Worm (Caenorhabditis elegans) whole organism, L4 larva: ENCODE data around the gene nck-1.

Experiments
- jun-1 ChIP-seq: fragments of 150-350 bp; optimal IDR thresholded peaks from 2 replicates; lab custom pipeline; 2014; ENCODE audit warnings: missing biosample characterization, missing genetic modification reagents, missing genetic modification characterization
- lin-15B ChIP-seq: fragments of 150-350 bp; sonication (generic microtip); optimal IDR thresholded peaks from 3 replicates; lab custom pipeline; 2014; ENCODE audit warnings: missing biosample characterization, missing genetic modification characterization
- lin-39 ChIP-seq: fragments of 150-350 bp; optimal IDR thresholded peaks from 2 replicates; lab custom pipeline; 2014; ENCODE audit warnings: missing biosample characterization, missing genetic modification reagents, missing genetic modification characterization
- madf-5 ChIP-seq, 2 experiments: fragments of 200-800 bp; sonication (Bioruptor generic); IDR thresholded peaks; 2 replicates each; pipeline ENCODE4 v1.3.6; 2022; ENCODE audit warnings: missing compliant biosample characterization in 2 of 2, missing genetic modification characterization in 2 of 2
- nhr-11 ChIP-seq: fragments of 150-350 bp; optimal IDR thresholded peaks from 2 replicates; lab custom pipeline; 2014; ENCODE audit warnings: missing biosample characterization, missing genetic modification characterization
- nhr-237 ChIP-seq: sonication (generic microtip); optimal IDR thresholded peaks from 2 replicates; lab custom pipeline; 2017; ENCODE audit warnings: missing biosample characterization, missing genetic modification characterization
- pha-4 ChIP-seq, 2 experiments: fragments of 150-350 bp in 1 of 2; fragments of 200-800 bp in 1 of 2; sonication (Bioruptor generic) in 1 of 2; IDR thresholded peaks in 1 of 2; optimal IDR thresholded peaks in 1 of 2; 2 replicates each; pipeline versions ENCODE4 v1.3.6 to Lab custom; 2014 to 2022; ENCODE audit warnings: missing genetic modification characterization in 2 of 2, missing genetic modification reagents in 2 of 2, missing biosample characterization in 1 of 2, missing compliant biosample characterization in 1 of 2
- set-16 ChIP-seq: fragments of 200-800 bp; sonication (Bioruptor generic); IDR thresholded peaks from 2 replicates; pipeline ENCODE4 v1.3.6; 2022; ENCODE audit warnings: missing genetic modification reagents, missing genetic modification characterization, missing compliant biosample characterization
- skn-1 ChIP-seq: fragments of 150-350 bp; optimal IDR thresholded peaks from 2 replicates; lab custom pipeline; 2014; ENCODE audit warnings: missing biosample characterization, missing genetic modification characterization
- spr-3 ChIP-seq: fragments of 200-800 bp; sonication (Bioruptor generic); optimal IDR thresholded peaks from 2 replicates; lab custom pipeline; 2018; ENCODE audit warnings: mild to moderate bottlenecking, missing genetic modification characterization, missing compliant biosample characterization
- unc-62 ChIP-seq, 3 experiments: fragments of 150-350 bp in 1 of 3; sonication (generic microtip); optimal IDR thresholded peaks in 2 of 3; peaks in 1 of 3; 1 replicate in 1 of 3; 2 replicates in 2 of 3; lab custom pipeline; 2014 to 2017; ENCODE audit warnings: missing biosample characterization in 3 of 3, missing genetic modification characterization in 3 of 3, missing genetic modification reagents in 3 of 3, missing genotype in 1 of 3
- ztf-11 ChIP-seq: fragments of 150-350 bp; optimal IDR thresholded peaks from 2 replicates; lab custom pipeline; 2014; ENCODE audit warnings: missing biosample characterization, missing genetic modification characterization

ce11 chrX:4146798-4147543 lies 6.3 kb downstream of the nck-1 start:
- TF ChIP-seq set-16 (GFP tag; lab: Robert Waterston, UW) = no peak; the same call in 1 of the 2 replicates
- TF ChIP-seq ztf-11 (tag; lab: Kevin White, UChicago) = no peak
- TF ChIP-seq skn-1 = no peak
- TF ChIP-seq madf-5 (GFP tag; IDR thresholded peaks at IDR 0.05; lab: Robert Waterston, UW) = no peak
- no peak for TF ChIP-seq lin-39 (tag; lab: Kevin White, UChicago)
- TF ChIP-seq spr-3 (GFP tag; lab: Kevin White, UChicago) = no peak
- no peak for TF ChIP-seq nhr-237
- TF ChIP-seq jun-1 (tag; lab: Kevin White, UChicago) = no peak
- TF ChIP-seq unc-62 (GFP tag; optimal IDR thresholded peaks at IDR 0.05 in 1 of 2; lab: Kevin White, UChicago) = no peak
- no peak for TF ChIP-seq unc-62 (tag; optimal IDR thresholded peaks at IDR 0.05; lab: Kevin White, UChicago)
- TF ChIP-seq nhr-11 (tag; lab: Kevin White, UChicago) = no peak
- TF ChIP-seq lin-15B = no peak
- 0 out of 2 replicates have a peak, but pooled peaks have one; percentile 4 for TF ChIP-seq pha-4 (GFP tag; IDR thresholded peaks at IDR 0.05; lab: Robert Waterston, UW)
- no peak for TF ChIP-seq pha-4 (tag; optimal IDR thresholded peaks at IDR 0.05; lab: Kevin White, UChicago)
